Worm (Caenorhabditis elegans): ENCODE results near the gene C07G3.10.

C07G3.10 gene

ce11 chrV:3476228-3476627 is 25.9 kb upstream of the C07G3.10 start:
- no peak for TF ChIP-seq mes-4 (tag; optimal IDR thresholded peaks at IDR 0.05)
- no peak for TF ChIP-seq Y53G8AR.9 (GFP tag; conservative IDR thresholded peaks at IDR 0.05)
- TF ChIP-seq madf-8 (GFP tag; conservative IDR thresholded peaks at IDR 0.05) = no peak
- TF ChIP-seq dpl-1 (GFP tag; optimal IDR thresholded peaks at IDR 0.05) = no peak
- TF ChIP-seq T07F8.4 (tag; optimal IDR thresholded peaks at IDR 0.05) = no peak
- no peak for TF ChIP-seq ztf-18 (tag; optimal IDR thresholded peaks at IDR 0.05)
- no peak for TF ChIP-seq unc-62 (GFP tag; optimal IDR thresholded peaks at IDR 0.05)

- no peak for TF ChIP-seq dpff-1 (tag; optimal IDR thresholded peaks at IDR 0.05)
- TF ChIP-seq let-607 (tag; optimal IDR thresholded peaks at IDR 0.05) = no peak
- no peak for TF ChIP-seq F39B2.1 (GFP tag; IDR thresholded peaks at IDR 0.05)
- no peak for TF ChIP-seq tbx-9 (tag; optimal IDR thresholded peaks at IDR 0.05; ENCODE audit: borderline replicate concordance)
- no peak for TF ChIP-seq ztf-6 (GFP tag; IDR thresholded peaks at IDR 0.05)
- TF ChIP-seq Y53G8AR.9 (GFP tag; conservative IDR thresholded peaks at IDR 0.05) = no peak
- no peak for TF ChIP-seq madf-8 (GFP tag; conservative IDR thresholded peaks at IDR 0.05)
- TF ChIP-seq Y95B8A.8 (GFP tag; IDR thresholded peaks at IDR 0.05) = no peak
- TF ChIP-seq hmg-1.2 (GFP tag; IDR thresholded peaks at IDR 0.05) = no peak
- no peak for TF ChIP-seq snpc-1.1 (tag; optimal IDR thresholded peaks at IDR 0.05; ENCODE audit: insufficient read depth)
- TF ChIP-seq ztf-28 (GFP tag; IDR thresholded peaks at IDR 0.05) = no peak
Measured at ce11 chrV:3477496-3477895, 24.6 kb upstream of the C07G3.10 start, which contains the start of gene srbc-31. Gene srbc-31, minus strand, starts transcription at chrV:3477596.

DNA sequence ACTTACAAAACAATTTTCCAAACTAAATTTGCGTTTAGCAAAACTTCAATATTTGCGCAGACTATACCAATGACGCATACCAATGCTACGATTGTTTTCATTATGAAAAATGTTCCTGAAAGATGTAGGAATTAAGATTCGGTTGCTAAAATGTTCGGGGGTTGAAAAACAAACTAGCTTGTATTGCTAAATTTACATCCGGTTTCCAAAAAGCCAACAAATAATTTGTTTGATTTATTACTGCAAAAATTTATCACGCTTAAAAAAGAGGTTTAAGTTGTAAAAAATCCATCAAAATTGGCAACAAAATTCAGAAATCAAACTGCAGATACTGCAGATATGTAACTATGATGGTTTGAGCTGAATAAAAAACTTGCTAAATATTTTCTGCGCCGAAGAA is 21.8 kb upstream of the C07G3.10 start, which contains the start of gene srbc-30:
Gene srbc-30, minus strand, starts transcription at position 101 of the 400 bp plus-strand sequence.
- TF ChIP-seq lag-1 (GFP tag; IDR thresholded peaks at IDR 0.05) (no peak), F57A8.1 (GFP tag; optimal IDR thresholded peaks at IDR 0.05) (no peak), zim-3 (tag; optimal IDR thresholded peaks at IDR 0.05) (no peak), Y56A3A.18 (GFP tag; IDR thresholded peaks at IDR 0.05) (no peak), tbp1 (GFP tag; optimal IDR thresholded peaks at IDR 0.05) (no peak), pha-4 (tag; optimal IDR thresholded peaks at IDR 0.05) (no peak), dpl-1 (GFP tag; optimal IDR thresholded peaks at IDR 0.05) (no peak), F33H1.4 (GFP tag; IDR thresholded peaks at IDR 0.05) (no peak)

DNA sequence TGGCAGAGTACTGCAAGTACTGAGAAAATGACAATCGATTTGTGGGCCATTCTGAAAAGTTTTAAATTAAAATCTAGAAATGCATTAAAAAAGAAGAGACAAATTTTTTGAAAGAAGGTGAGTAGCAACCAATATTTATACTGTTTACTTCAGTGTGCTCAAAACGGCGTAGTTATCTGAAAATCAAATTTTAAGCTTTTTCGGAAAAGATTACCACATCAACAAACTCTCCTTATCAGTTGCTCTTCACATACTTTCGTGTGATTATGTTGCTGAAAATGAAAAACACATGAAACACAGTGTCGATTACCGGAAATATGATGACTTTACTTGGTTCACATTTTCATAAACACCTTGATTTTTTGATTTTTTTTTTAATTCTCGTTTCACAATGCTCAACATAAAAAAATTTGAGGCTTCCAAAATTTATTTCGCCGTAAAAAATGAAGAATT is 19.5 kb upstream of the C07G3.10 start, which contains the start of gene lys-7:
Gene lys-7, minus strand, starts transcription at position 51 of the 453 bp plus-strand sequence.
- TF ChIP-seq F55B11.4 (tag; optimal IDR thresholded peaks at IDR 0.05; ENCODE audit: borderline replicate concordance, insufficient read depth) = no peak

- TF ChIP-seq nhr-179 (tag; optimal IDR thresholded peaks at IDR 0.05) (no peak), tbx-9 (tag; optimal IDR thresholded peaks at IDR 0.05; ENCODE audit: borderline replicate concordance) (no peak), attf-6 (GFP tag; IDR thresholded peaks at IDR 0.05) (no peak), ceh-58 (GFP tag; IDR thresholded peaks at IDR 0.05) (no peak), ceh-40 (GFP tag; IDR thresholded peaks at IDR 0.05) (no peak), sdz-38 (tag; optimal IDR thresholded peaks at IDR 0.05) (no peak), madf-8 (GFP tag; conservative IDR thresholded peaks at IDR 0.05) (no peak), Y95B8A.8 (GFP tag; IDR thresholded peaks at IDR 0.05) (no peak), cebp-1 (GFP tag; IDR thresholded peaks at IDR 0.05) (no peak), cebp-1 (tag; optimal IDR thresholded peaks at IDR 0.05) (no peak), F37B4.10 (GFP tag; IDR thresholded peaks at IDR 0.05) (no peak), C17E4.6 (GFP tag; IDR thresholded peaks at IDR 0.05) (no peak)
Measured at ce11 chrV:3484702-3485101, 17.4 kb upstream of the C07G3.10 start, which contains the start of gene srbc-33. Gene srbc-33, minus strand, starts transcription at chrV:3484802.

All from whole organism, young adult.